Worm (Caenorhabditis elegans): ENCODE results near the gene srxa-9.

srxa-9 gene

DNA sequence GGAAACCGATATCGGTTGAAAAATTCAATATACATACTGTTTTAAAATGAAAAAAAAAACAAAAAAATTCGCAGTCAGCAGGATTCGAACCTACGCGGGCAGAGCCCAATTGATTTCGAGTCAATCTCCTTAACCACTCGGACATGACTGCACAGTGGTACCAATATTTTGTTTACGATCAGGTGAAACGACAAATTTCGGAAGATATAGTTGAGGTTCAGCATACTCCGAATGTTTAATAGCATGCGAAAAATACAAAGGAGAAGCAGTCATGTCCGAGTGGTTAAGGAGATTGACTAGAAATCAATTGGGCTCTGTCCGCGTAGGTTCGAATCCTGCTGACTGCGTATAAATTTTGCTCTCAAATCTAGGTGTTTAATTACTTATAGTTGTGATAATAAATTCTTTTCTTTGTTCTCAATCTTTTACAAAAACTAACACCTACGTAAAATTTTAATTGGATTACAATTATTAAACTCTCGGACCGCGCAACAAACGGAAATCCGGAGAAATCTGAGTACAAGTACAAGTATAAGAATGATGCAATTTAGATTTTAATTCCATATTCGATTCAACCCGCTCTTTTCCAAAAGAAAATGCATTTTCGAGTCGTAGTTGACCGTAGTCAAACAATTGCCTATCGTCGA, 26.6 kb downstream of the srxa-9 start, which contains the start of gene Y7A5A.13:
Gene Y7A5A.13 (plus strand): TSS at position 597 of the 647 bp plus-strand sequence.
- TF ChIP-seq hnd-1 (tag; optimal IDR thresholded peaks at IDR 0.05), result no peak
- TF ChIP-seq sea-1 (GFP tag; conservative IDR thresholded peaks at IDR 0.05), result no peak
- TF ChIP-seq tra-4 (tag; optimal IDR thresholded peaks at IDR 0.05), result no peak
- TF ChIP-seq hmg-4 (GFP tag; optimal IDR thresholded peaks at IDR 0.05), result no peak
- no peak for TF ChIP-seq aly-1 (tag; optimal IDR thresholded peaks at IDR 0.05)
- TF ChIP-seq F13C5.2 (tag; optimal IDR thresholded peaks at IDR 0.05), result no peak
- no peak for TF ChIP-seq tbx-37 (GFP tag; conservative IDR thresholded peaks at IDR 0.05)
- TF ChIP-seq ets-7 (tag; optimal IDR thresholded peaks at IDR 0.05), result no peak
- no peak for TF ChIP-seq pes-1 (GFP tag; IDR thresholded peaks at IDR 0.05)
- TF ChIP-seq flt-1 (GFP tag; IDR thresholded peaks at IDR 0.05), result no peak
- no peak for TF ChIP-seq tbx-11 (GFP tag; IDR thresholded peaks at IDR 0.05)
- no peak for TF ChIP-seq ceh-13 (GFP tag; optimal IDR thresholded peaks at IDR 0.05)
- no peak for TF ChIP-seq scrt-1 (GFP tag; IDR thresholded peaks at IDR 0.05)
- no peak for TF ChIP-seq ceh-36 (tag; optimal IDR thresholded peaks at IDR 0.05)
- no peak for TF ChIP-seq hmbx-1 (tag; optimal IDR thresholded peaks at IDR 0.05)
- no peak for TF ChIP-seq B0310.2 (tag; optimal IDR thresholded peaks at IDR 0.05)
- TF ChIP-seq ama-1 (optimal IDR thresholded peaks at IDR 0.05), result no peak

DNA sequence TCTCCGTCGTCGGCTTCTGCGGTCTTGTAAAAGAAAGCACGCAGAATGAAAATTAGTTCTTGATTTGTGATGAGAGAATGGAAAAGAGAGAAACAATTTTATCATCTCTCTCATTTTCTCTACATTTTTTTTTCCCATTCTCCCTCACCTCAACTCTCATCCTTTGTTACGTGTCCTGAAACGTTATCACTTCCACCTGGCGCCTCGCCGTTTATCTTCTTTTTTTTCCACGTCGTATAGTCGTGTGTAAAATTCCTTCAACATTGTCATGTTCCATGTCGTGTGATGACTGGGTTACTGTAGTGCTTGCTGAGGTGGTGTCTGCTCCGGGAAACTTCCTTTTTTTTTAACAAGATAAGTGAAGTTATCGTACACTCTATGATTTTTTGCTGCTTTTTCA, 32.7 kb downstream of the srxa-9 start:
- TF ChIP-seq tbx-11 (GFP tag; IDR thresholded peaks at IDR 0.05) (no peak), ets-7 (tag; optimal IDR thresholded peaks at IDR 0.05) (no peak), B0310.2 (tag; optimal IDR thresholded peaks at IDR 0.05) (no peak), tra-4 (tag; optimal IDR thresholded peaks at IDR 0.05) (no peak), aly-1 (tag; optimal IDR thresholded peaks at IDR 0.05) (no peak), ceh-13 (GFP tag; optimal IDR thresholded peaks at IDR 0.05) (no peak), hmg-4 (GFP tag; optimal IDR thresholded peaks at IDR 0.05) (no peak), scrt-1 (GFP tag; IDR thresholded peaks at IDR 0.05) (no peak)

DNA sequence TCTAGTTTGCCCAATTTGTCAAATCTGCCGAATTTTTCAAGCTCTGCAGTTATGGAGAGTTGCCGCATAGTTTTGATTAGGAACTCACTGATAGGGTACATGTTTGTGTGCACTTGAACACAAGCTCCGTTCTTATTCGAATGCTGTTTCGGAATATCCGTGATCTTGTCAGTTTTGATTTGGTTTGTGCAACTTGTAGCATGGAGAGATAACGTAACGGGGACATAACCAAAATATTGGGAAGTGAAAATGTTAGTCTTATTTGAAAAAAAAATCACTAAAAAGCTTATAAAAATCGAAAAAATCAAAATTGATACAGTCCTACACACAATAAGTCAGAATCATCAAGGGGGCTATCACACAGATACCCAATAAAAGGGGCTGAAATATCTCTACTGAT, 35.2 kb downstream of the srxa-9 start, which contains the start of gene Y7A5A.24:
Gene Y7A5A.24 (minus strand): TSS at position 101 of the 400 bp plus-strand sequence.
- no peak for TF ChIP-seq B0310.2 (tag; optimal IDR thresholded peaks at IDR 0.05)
- no peak for TF ChIP-seq scrt-1 (GFP tag; IDR thresholded peaks at IDR 0.05)
- TF ChIP-seq ama-1 (optimal IDR thresholded peaks at IDR 0.05), result no peak
- TF ChIP-seq hmg-4 (GFP tag; optimal IDR thresholded peaks at IDR 0.05), result no peak
- TF ChIP-seq ceh-36 (tag; optimal IDR thresholded peaks at IDR 0.05), result no peak
- TF ChIP-seq pes-1 (GFP tag; IDR thresholded peaks at IDR 0.05), result no peak
- no peak for TF ChIP-seq tbx-11 (GFP tag; IDR thresholded peaks at IDR 0.05)
- no peak for TF ChIP-seq tra-4 (tag; optimal IDR thresholded peaks at IDR 0.05)
- TF ChIP-seq F13C5.2 (tag; optimal IDR thresholded peaks at IDR 0.05), result no peak
- no peak for TF ChIP-seq hnd-1 (tag; optimal IDR thresholded peaks at IDR 0.05)
- no peak for TF ChIP-seq tbx-37 (GFP tag; conservative IDR thresholded peaks at IDR 0.05)
- no peak for TF ChIP-seq hmbx-1 (tag; optimal IDR thresholded peaks at IDR 0.05)
- TF ChIP-seq sea-1 (GFP tag; conservative IDR thresholded peaks at IDR 0.05), result no peak
- no peak for TF ChIP-seq ceh-13 (GFP tag; optimal IDR thresholded peaks at IDR 0.05)

DNA sequence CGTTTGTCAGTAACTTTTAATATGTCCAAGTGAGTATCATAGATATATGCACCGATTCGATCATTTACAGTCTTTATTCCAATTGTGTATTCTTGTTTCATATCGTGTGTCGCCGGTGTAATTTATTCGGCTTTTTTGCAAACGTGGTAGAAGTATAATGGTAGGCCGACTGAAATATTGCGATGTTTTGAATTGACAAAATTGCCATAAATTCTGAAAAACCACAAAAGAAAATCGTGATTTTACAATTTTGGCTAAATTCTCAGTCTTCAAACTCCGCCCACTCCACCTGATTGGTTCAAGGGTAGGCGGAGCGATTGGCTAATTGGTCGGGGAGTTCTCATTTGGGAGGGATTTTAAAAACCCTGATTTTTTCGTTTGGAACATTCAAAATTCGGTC, 37.8 kb downstream of the srxa-9 start, which contains the start of gene Y7A5A.3:
Gene Y7A5A.3 (minus strand): TSS at position 101 of the 400 bp plus-strand sequence.
- TF ChIP-seq ceh-36 (tag; optimal IDR thresholded peaks at IDR 0.05), result no peak
- TF ChIP-seq flt-1 (GFP tag; IDR thresholded peaks at IDR 0.05), result no peak

DNA sequence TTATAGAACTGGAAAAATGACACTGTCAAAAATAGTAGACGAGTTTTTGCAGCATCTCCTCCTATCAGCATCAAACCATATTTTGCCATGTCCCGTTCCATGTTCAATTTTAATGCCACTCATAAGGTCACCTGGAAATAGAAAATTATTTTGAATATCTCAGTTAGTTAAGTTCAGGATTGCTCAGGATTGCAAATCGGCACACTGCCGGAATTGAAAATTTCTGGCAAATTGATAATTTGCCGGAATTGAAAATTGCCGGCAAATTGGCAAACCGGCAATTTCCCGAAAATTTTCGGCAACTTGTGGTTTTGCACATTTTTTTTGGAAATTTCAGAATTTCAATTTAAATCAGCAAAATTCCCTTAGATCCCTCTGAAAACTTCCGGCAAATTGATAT, 39.9 kb downstream of the srxa-9 start, which contains the start of gene Y7A5A.5:
Gene Y7A5A.5 (minus strand): TSS at position 101 of the 400 bp plus-strand sequence.
- TF ChIP-seq scrt-1 (GFP tag; IDR thresholded peaks at IDR 0.05) (no peak), hnd-1 (tag; optimal IDR thresholded peaks at IDR 0.05) (no peak), hmbx-1 (tag; optimal IDR thresholded peaks at IDR 0.05) (no peak), flt-1 (GFP tag; IDR thresholded peaks at IDR 0.05) (no peak)

DNA sequence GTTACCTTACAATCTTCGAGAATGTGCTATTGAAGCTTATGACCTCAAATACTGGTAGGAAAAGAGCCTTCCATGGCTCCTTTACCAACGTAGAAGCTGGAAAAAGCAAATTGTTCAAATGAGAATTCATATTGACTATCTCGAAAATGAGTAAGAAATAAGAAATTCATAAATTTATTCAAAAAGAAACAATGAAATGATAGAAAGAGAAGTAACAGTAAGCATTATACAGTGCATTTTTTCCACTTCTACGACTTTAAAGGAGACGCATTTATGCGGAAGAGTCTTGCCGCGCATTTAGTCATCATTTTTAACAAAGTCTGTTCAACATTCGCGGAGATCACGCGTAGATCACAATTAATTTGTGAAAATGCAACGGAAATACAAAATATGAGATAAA, 48.2 kb downstream of the srxa-9 start, which contains the start of gene Y7A5A.10:
Gene Y7A5A.10 (minus strand): TSS at position 101 of the 400 bp plus-strand sequence.
- TF ChIP-seq tra-4 (tag; optimal IDR thresholded peaks at IDR 0.05) (no peak), B0310.2 (tag; optimal IDR thresholded peaks at IDR 0.05) (no peak), hmbx-1 (tag; optimal IDR thresholded peaks at IDR 0.05) (no peak), hmg-4 (GFP tag; optimal IDR thresholded peaks at IDR 0.05) (no peak), scrt-1 (GFP tag; IDR thresholded peaks at IDR 0.05) (no peak), ceh-36 (tag; optimal IDR thresholded peaks at IDR 0.05) (no peak), aly-1 (tag; optimal IDR thresholded peaks at IDR 0.05) (no peak), ama-1 (optimal IDR thresholded peaks at IDR 0.05) (no peak), ceh-13 (GFP tag; optimal IDR thresholded peaks at IDR 0.05) (no peak), sea-1 (GFP tag; conservative IDR thresholded peaks at IDR 0.05) (no peak), pes-1 (GFP tag; IDR thresholded peaks at IDR 0.05) (no peak), ets-7 (tag; optimal IDR thresholded peaks at IDR 0.05) (no peak)

DNA sequence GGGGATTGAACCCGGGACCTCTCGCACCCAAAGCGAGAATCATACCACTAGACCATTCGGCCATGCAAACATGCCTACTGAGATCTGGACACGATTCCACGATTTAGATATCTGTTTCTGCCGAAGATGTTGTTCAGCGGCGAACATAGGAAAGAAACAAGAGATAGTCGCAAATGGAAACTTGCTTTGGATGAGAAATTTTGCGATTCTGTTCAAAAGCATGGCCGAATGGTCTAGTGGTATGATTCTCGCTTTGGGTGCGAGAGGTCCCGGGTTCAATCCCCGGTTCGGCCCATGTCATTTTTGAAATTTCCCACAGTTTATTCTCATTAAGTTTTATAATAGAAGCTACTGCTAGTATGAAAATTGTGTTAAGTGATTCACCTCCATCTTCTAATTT, 49.8 kb downstream of the srxa-9 start:
- TF ChIP-seq B0310.2 (tag; optimal IDR thresholded peaks at IDR 0.05) (no peak), pes-1 (GFP tag; IDR thresholded peaks at IDR 0.05) (no peak), flt-1 (GFP tag; IDR thresholded peaks at IDR 0.05) (no peak), aly-1 (tag; optimal IDR thresholded peaks at IDR 0.05) (no peak), ceh-36 (tag; optimal IDR thresholded peaks at IDR 0.05) (no peak), hmg-4 (GFP tag; optimal IDR thresholded peaks at IDR 0.05) (no peak), scrt-1 (GFP tag; IDR thresholded peaks at IDR 0.05) (no peak), ama-1 (optimal IDR thresholded peaks at IDR 0.05) (no peak), tbx-37 (GFP tag; conservative IDR thresholded peaks at IDR 0.05) (no peak), ceh-13 (GFP tag; optimal IDR thresholded peaks at IDR 0.05) (no peak), F13C5.2 (tag; optimal IDR thresholded peaks at IDR 0.05) (no peak)

DNA sequence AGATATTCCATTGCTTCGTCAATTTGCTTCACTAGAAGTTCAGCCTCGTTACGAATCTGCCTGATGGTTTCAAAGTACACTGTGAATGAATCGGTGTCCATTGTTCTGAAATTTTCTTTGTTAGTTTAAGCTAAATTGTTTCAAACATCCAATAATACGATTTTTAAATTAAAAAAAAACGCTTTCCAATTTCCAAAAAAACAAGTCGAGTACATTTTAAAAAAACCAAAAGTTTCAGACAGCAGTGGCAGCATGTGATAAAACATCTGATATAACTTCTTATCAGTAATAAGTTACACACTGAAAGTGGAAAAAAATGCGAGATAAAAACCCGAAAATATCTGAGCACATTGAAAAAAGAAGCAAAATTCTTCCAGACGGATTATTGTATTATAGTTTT, 52.8 kb downstream of the srxa-9 start, which contains the start of gene Y7A5A.6:
Gene Y7A5A.6 (minus strand): TSS at position 101 of the 400 bp plus-strand sequence.
- TF ChIP-seq hmg-4 (GFP tag; optimal IDR thresholded peaks at IDR 0.05) (no peak), sea-1 (GFP tag; conservative IDR thresholded peaks at IDR 0.05) (no peak), pes-1 (GFP tag; IDR thresholded peaks at IDR 0.05) (no peak), tbx-11 (GFP tag; IDR thresholded peaks at IDR 0.05) (no peak), flt-1 (GFP tag; IDR thresholded peaks at IDR 0.05) (no peak), F13C5.2 (tag; optimal IDR thresholded peaks at IDR 0.05) (no peak), tra-4 (tag; optimal IDR thresholded peaks at IDR 0.05) (no peak), ets-7 (tag; optimal IDR thresholded peaks at IDR 0.05) (no peak), hmbx-1 (tag; optimal IDR thresholded peaks at IDR 0.05) (no peak), aly-1 (tag; optimal IDR thresholded peaks at IDR 0.05) (no peak), hnd-1 (tag; optimal IDR thresholded peaks at IDR 0.05) (no peak), ceh-13 (GFP tag; optimal IDR thresholded peaks at IDR 0.05) (no peak), B0310.2 (tag; optimal IDR thresholded peaks at IDR 0.05) (no peak)

All from whole organism, early embryonic.